Worm (Caenorhabditis elegans) whole organism, L3 larva: ENCODE results near the gene ZK154.5.
A peak's percentile ranks its signal among the peaks of the same experiment; 100 is the strongest.

Source experiments
- R02D3.7 ChIP-seq: fragments of 150-350 bp; optimal IDR thresholded peaks from 2 replicates; lab custom pipeline; 2014; ENCODE audit warnings: missing biosample characterization, missing genetic modification characterization
- ZK546.5 ChIP-seq: sonication (generic microtip); optimal IDR thresholded peaks from 2 replicates; lab custom pipeline; 2017; ENCODE audit warnings: missing biosample characterization, missing genetic modification characterization
- ama-1 ChIP-seq: fragments of 150-350 bp; optimal IDR thresholded peaks from 2 replicates; lab custom pipeline; 2018
- ceh-28 ChIP-seq: fragments of 150-350 bp; optimal IDR thresholded peaks from 2 replicates; lab custom pipeline; 2014; ENCODE audit warnings: missing biosample characterization, missing genetic modification reagents, missing genetic modification characterization
- ceh-82 ChIP-seq: fragments of 150-350 bp; optimal IDR thresholded peaks from 2 replicates; lab custom pipeline; 2014; ENCODE audit warnings: missing biosample characterization, missing genetic modification characterization
- ceh-9 ChIP-seq: sonication (generic microtip); optimal IDR thresholded peaks from 2 replicates; lab custom pipeline; 2018; ENCODE audit warnings: missing biosample characterization, missing genetic modification characterization
- daf-12 ChIP-seq: fragments of 150-350 bp; optimal IDR thresholded peaks from 2 replicates; lab custom pipeline; 2014; ENCODE audit warnings: missing biosample characterization, missing genetic modification reagents, missing genetic modification characterization
- egl-27 ChIP-seq: sonication (generic microtip); optimal IDR thresholded peaks from 4 replicates; lab custom pipeline; 2017; ENCODE audit warnings: missing biosample characterization, missing genetic modification reagents, missing genetic modification characterization
- egl-5 ChIP-seq: fragments of 150-350 bp; optimal IDR thresholded peaks from 2 replicates; lab custom pipeline; 2017; ENCODE audit warnings: missing biosample characterization, missing genetic modification reagents, missing genetic modification characterization, inconsistent platforms
- elt-1 ChIP-seq: fragments of 150-350 bp; optimal IDR thresholded peaks from 2 replicates; lab custom pipeline; 2014; ENCODE audit warnings: missing biosample characterization, missing genetic modification characterization
- elt-2 ChIP-seq: sonication (generic microtip); optimal IDR thresholded peaks from 2 replicates; lab custom pipeline; 2016; ENCODE audit warnings: missing genetic modification reagents, mild to moderate bottlenecking, missing genetic modification characterization, missing compliant biosample characterization
- eor-1 ChIP-seq, 2 experiments: fragments of 150-350 bp; optimal IDR thresholded peaks; 2 replicates each; lab custom pipeline; 2014 to 2018; ENCODE audit warnings: missing biosample characterization in 2 of 2, missing genetic modification characterization in 2 of 2
- fkh-10 ChIP-seq: sonication (generic microtip); optimal IDR thresholded peaks from 2 replicates; lab custom pipeline; 2017; ENCODE audit warnings: missing biosample characterization, missing genetic modification reagents, missing genetic modification characterization
- fkh-2 ChIP-seq: fragments of 150-350 bp; optimal IDR thresholded peaks from 2 replicates; lab custom pipeline; 2014; ENCODE audit warnings: missing biosample characterization, missing genetic modification reagents, missing genetic modification characterization
- hmg-11 ChIP-seq: sonication (generic microtip); optimal IDR thresholded peaks from 2 replicates; lab custom pipeline; 2016; ENCODE audit warnings: missing genetic modification characterization, missing compliant biosample characterization
- jun-1 ChIP-seq: fragments of 150-350 bp; optimal IDR thresholded peaks from 2 replicates; lab custom pipeline; 2014; ENCODE audit warnings: missing biosample characterization, missing genetic modification reagents, missing genetic modification characterization
- lin-15B ChIP-seq: fragments of 150-350 bp; optimal IDR thresholded peaks from 2 replicates; lab custom pipeline; 2014; ENCODE audit warnings: missing biosample characterization, missing genetic modification characterization
- lin-39 ChIP-seq: fragments of 150-350 bp; optimal IDR thresholded peaks from 2 replicates; lab custom pipeline; 2018; ENCODE audit warnings: missing biosample characterization, missing genetic modification reagents, missing genetic modification characterization
- lsy-12 ChIP-seq: sonication (generic microtip); optimal IDR thresholded peaks from 2 replicates; lab custom pipeline; 2016; ENCODE audit warnings: mild to moderate bottlenecking, missing genetic modification characterization, missing compliant biosample characterization
- mdl-1 ChIP-seq: fragments of 150-350 bp; optimal IDR thresholded peaks from 2 replicates; lab custom pipeline; 2014; ENCODE audit warnings: missing biosample characterization, missing genetic modification characterization
- nfya-1 ChIP-seq: sonication (generic microtip); optimal IDR thresholded peaks from 2 replicates; lab custom pipeline; 2017; ENCODE audit warnings: missing genetic modification characterization, mild to moderate bottlenecking, missing compliant biosample characterization, antibody characterized with exemption, moderate library complexity; ENCODE audit not compliant: insufficient read depth
- nhr-11 ChIP-seq: fragments of 150-350 bp; optimal IDR thresholded peaks from 2 replicates; lab custom pipeline; 2014; ENCODE audit warnings: missing biosample characterization, missing genetic modification characterization
- nhr-12 ChIP-seq: fragments of 150-350 bp; optimal IDR thresholded peaks from 2 replicates; lab custom pipeline; 2014; ENCODE audit warnings: missing biosample characterization, missing genetic modification characterization
- nhr-23 ChIP-seq: fragments of 150-350 bp; optimal IDR thresholded peaks from 2 replicates; lab custom pipeline; 2014; ENCODE audit warnings: missing biosample characterization, missing genetic modification reagents, missing genetic modification characterization
- nhr-25 ChIP-seq: sonication (generic microtip); optimal IDR thresholded peaks from 2 replicates; lab custom pipeline; 2017; ENCODE audit warnings: missing biosample characterization, missing genetic modification characterization
- nhr-28 ChIP-seq: fragments of 150-350 bp; optimal IDR thresholded peaks from 2 replicates; lab custom pipeline; 2014; ENCODE audit warnings: missing biosample characterization, missing genetic modification characterization
- nhr-43 ChIP-seq: sonication (generic microtip); optimal IDR thresholded peaks from 2 replicates; lab custom pipeline; 2016; ENCODE audit warnings: mild to moderate bottlenecking, missing genetic modification characterization, missing compliant biosample characterization; ENCODE audit not compliant: poor library complexity, severe bottlenecking
- nhr-67 ChIP-seq: fragments of 150-350 bp; optimal IDR thresholded peaks from 2 replicates; lab custom pipeline; 2014; ENCODE audit warnings: missing biosample characterization, missing genetic modification characterization
- pha-4 ChIP-seq: fragments of 150-350 bp; optimal IDR thresholded peaks from 2 replicates; lab custom pipeline; 2014; ENCODE audit warnings: missing biosample characterization, missing genetic modification reagents, missing genetic modification characterization
- pqm-1 ChIP-seq: fragments of 150-350 bp; optimal IDR thresholded peaks from 2 replicates; lab custom pipeline; 2017; ENCODE audit warnings: missing biosample characterization, missing genetic modification characterization, inconsistent platforms
- sea-2 ChIP-seq: fragments of 150-350 bp; sonication (generic microtip); optimal IDR thresholded peaks from 4 replicates; lab custom pipeline; 2014; ENCODE audit warnings: missing biosample characterization, missing genetic modification reagents, missing genetic modification characterization
- skn-1 ChIP-seq: fragments of 150-350 bp; optimal IDR thresholded peaks from 2 replicates; lab custom pipeline; 2014; ENCODE audit warnings: missing biosample characterization, missing genetic modification characterization
- snpc-4 ChIP-seq: fragments of 150-350 bp; optimal IDR thresholded peaks from 2 replicates; lab custom pipeline; 2014; ENCODE audit warnings: missing biosample characterization, missing genetic modification characterization
- tbx-2 ChIP-seq: sonication (generic microtip); optimal IDR thresholded peaks from 2 replicates; lab custom pipeline; 2016; ENCODE audit warnings: mild to moderate bottlenecking, missing genetic modification characterization, missing compliant biosample characterization
- unc-39 ChIP-seq: sonication (generic microtip); optimal IDR thresholded peaks from 4 replicates; lab custom pipeline; 2017; ENCODE audit warnings: missing biosample characterization, missing genetic modification characterization
- unc-62 ChIP-seq: fragments of 150-350 bp; sonication (generic microtip); optimal IDR thresholded peaks from 4 replicates; lab custom pipeline; 2014; ENCODE audit warnings: missing biosample characterization, missing genetic modification reagents, missing genetic modification characterization
- ztf-11 ChIP-seq: fragments of 150-350 bp; optimal IDR thresholded peaks from 2 replicates; lab custom pipeline; 2014; ENCODE audit warnings: missing biosample characterization, missing genetic modification characterization
- ztf-4 ChIP-seq: fragments of 150-350 bp; optimal IDR thresholded peaks from 2 replicates; lab custom pipeline; 2014; ENCODE audit warnings: missing biosample characterization, missing genetic modification characterization

Gene ZK154.5

ce11 chrX:7814747-7815146, 27.0 kb upstream of the ZK154.5 start (continued):
- TF ChIP-seq ZK546.5 (tag; lab: Kevin White, UChicago) = no peak

ce11 chrX:7810991-7811390, 23.3 kb upstream of the ZK154.5 start:
- TF ChIP-seq jun-1 (tag; lab: Kevin White, UChicago) (no peak), ceh-82 (tag; lab: Kevin White, UChicago) (no peak), nfya-1 (tag; lab: Kevin White, UChicago) (peak; percentile 9), ceh-28 (tag; lab: Kevin White, UChicago) (no peak)

- TF ChIP-seq nhr-43 (no peak), lsy-12 (tag; lab: Kevin White, UChicago) (no peak), egl-5 (tag; lab: Kevin White, UChicago) (peak; percentile 19), skn-1 (tag; lab: Kevin White, UChicago) (no peak), daf-12 (tag; lab: Kevin White, UChicago) (no peak), ztf-4 (tag; lab: Kevin White, UChicago) (no peak), ama-1 (lab: Kevin White, UChicago) (no peak), nhr-28 (tag; lab: Kevin White, UChicago) (no peak), nfya-1 (tag; lab: Kevin White, UChicago) (peak; percentile 68), pha-4 (peak; percentile 80), snpc-4 (tag; lab: Kevin White, UChicago) (peak; percentile 27), R02D3.7 (tag; lab: Kevin White, UChicago) (no peak), fkh-2 (tag; lab: Kevin White, UChicago) (no peak), hmg-11 (tag; lab: Kevin White, UChicago) (peak; percentile 84), pqm-1 (tag; lab: Kevin White, UChicago) (peak; percentile 24), ceh-82 (tag; lab: Kevin White, UChicago) (no peak), unc-62 (GFP tag; lab: Kevin White, UChicago) (no peak), fkh-10 (GFP tag; lab: Kevin White, UChicago) (no peak), elt-1 (tag; lab: Kevin White, UChicago) (no peak), eor-1 (tag; optimal IDR thresholded peaks at IDR 0.05; lab: Kevin White, UChicago) (no peak), ZK546.5 (tag; lab: Kevin White, UChicago) (no peak), jun-1 (tag; lab: Kevin White, UChicago) (no peak), elt-2 (tag; lab: Kevin White, UChicago) (peak; percentile 41), nhr-67 (tag; lab: Kevin White, UChicago) (no peak), unc-39 (tag; lab: Kevin White, UChicago) (no peak), nhr-12 (tag; lab: Kevin White, UChicago) (no peak), sea-2 (GFP tag; lab: Kevin White, UChicago) (peak; percentile 38), mdl-1 (no peak), ceh-28 (tag; lab: Kevin White, UChicago) (peak; percentile 56), ztf-11 (no peak), ceh-9 (no peak), tbx-2 (no peak), egl-27 (no peak), nhr-25 (peak; percentile 58), lin-15B (tag; lab: Kevin White, UChicago) (peak; percentile 37), lin-39 (peak; percentile 65), nhr-23 (tag; lab: Kevin White, UChicago) (no peak)
Measured at ce11 chrX:7809352-7810196, 21.8 kb upstream of the ZK154.5 start.

- TF ChIP-seq ama-1 (lab: Kevin White, UChicago) (peak; percentile 29), elt-2 (tag; lab: Kevin White, UChicago) (no peak), nhr-11 (no peak), lin-39 (no peak), unc-62 (GFP tag; lab: Kevin White, UChicago) (no peak), skn-1 (tag; lab: Kevin White, UChicago) (no peak), mdl-1 (no peak), ceh-28 (tag; lab: Kevin White, UChicago) (peak; percentile 66), pha-4 (peak; percentile 17)
Measured at ce11 chrX:7808388-7808787, 20.7 kb upstream of the ZK154.5 start.
